Fruit fly (Drosophila melanogaster) whole organism, embryonic: ENCODE measurements around the gene Ccdc114.

ENCODE experiments used
- CG10959 ChIP-seq: fragments of 200-800 bp; sonication (Bioruptor generic); IDR thresholded peaks from 2 replicates; pipeline ENCODE4 v1.3.6; 2022; ENCODE audit warnings: missing biosample characterization, missing genetic modification characterization
- CG10979 ChIP-seq: fragments of 200-800 bp; sonication (Bioruptor generic); optimal IDR thresholded peaks from 2 replicates; lab custom pipeline; 2018; ENCODE audit warnings: missing biosample characterization, mild to moderate bottlenecking, missing genetic modification characterization, moderate library complexity
- CG11247 ChIP-seq: fragments of 200-800 bp; sonication (Bioruptor generic); IDR thresholded peaks from 2 replicates; pipeline ENCODE4 v1.3.6; 2022; ENCODE audit warnings: missing biosample characterization, missing genetic modification characterization
- CG11456 ChIP-seq: fragments of 200-800 bp; sonication (Bioruptor generic); IDR thresholded peaks from 3 replicates; pipeline ENCODE4 v1.3.6; 2022; ENCODE audit warnings: missing biosample characterization, missing genetic modification characterization
- CG16813 ChIP-seq: fragments of 200-800 bp; sonication (Bioruptor generic); IDR thresholded peaks from 3 replicates; pipeline ENCODE4 v1.3.6; 2022; ENCODE audit warnings: missing biosample characterization, missing genetic modification characterization; ENCODE audit not compliant: partially characterized antibody
- CG1792 ChIP-seq: fragments of 200-800 bp; sonication (Bioruptor generic); optimal IDR thresholded peaks from 2 replicates; lab custom pipeline; 2016; ENCODE audit warnings: missing biosample characterization, missing genetic modification characterization
- CG2129 ChIP-seq: fragments of 200-800 bp; sonication (Bioruptor generic); IDR thresholded peaks from 2 replicates; pipeline ENCODE4 v1.3.6; 2022; ENCODE audit warnings: missing biosample characterization, missing genetic modification characterization; ENCODE audit not compliant: partially characterized antibody
- CG2202 ChIP-seq: fragments of 200-800 bp; sonication (Bioruptor generic); optimal IDR thresholded peaks from 2 replicates; lab custom pipeline; 2018; ENCODE audit warnings: missing biosample characterization, mild to moderate bottlenecking, missing genetic modification characterization
- CG42726 ChIP-seq: fragments of 200-800 bp; sonication (Bioruptor generic); IDR thresholded peaks from 2 replicates; pipeline ENCODE4 v1.3.6; 2022; ENCODE audit warnings: missing biosample characterization, missing genetic modification characterization; ENCODE audit not compliant: partially characterized antibody
- CG43689 ChIP-seq: fragments of 200-800 bp; sonication (Bioruptor generic); IDR thresholded peaks from 2 replicates; pipeline ENCODE4 v1.3.6; 2022; ENCODE audit warnings: missing biosample characterization, missing genetic modification characterization
- CG5180 ChIP-seq: fragments of 200-800 bp; sonication (Bioruptor generic); optimal IDR thresholded peaks from 3 replicates; lab custom pipeline; 2017; ENCODE audit warnings: missing biosample characterization, missing genetic modification characterization, mild to moderate bottlenecking, moderate library complexity, missing genetic modification reagents
- CG6689 ChIP-seq: fragments of 200-800 bp; sonication (Bioruptor generic); IDR thresholded peaks from 2 replicates; pipeline ENCODE4 v1.3.6; 2022; ENCODE audit warnings: missing biosample characterization, missing genetic modification characterization
- CG8290 ChIP-seq, 3 experiments: fragments of 200-800 bp; sonication (Bioruptor generic); optimal IDR thresholded peaks; 2 replicates each; lab custom pipeline; 2016 to 2019; ENCODE audit warnings: missing biosample characterization in 3 of 3, missing genetic modification characterization in 3 of 3, mild to moderate bottlenecking in 2 of 3, moderate library complexity in 1 of 3
- CTCF ChIP-seq: fragments of 200-800 bp; sonication (Bioruptor generic); optimal IDR thresholded peaks from 2 replicates; lab custom pipeline; 2017; ENCODE audit warnings: missing biosample characterization, mild to moderate bottlenecking, missing genetic modification characterization, moderate library complexity
- Dip3 ChIP-seq: fragments of 200-800 bp; sonication (Bioruptor generic); optimal IDR thresholded peaks from 3 replicates; lab custom pipeline; 2016; ENCODE audit warnings: missing biosample characterization, missing genetic modification characterization
- Doc3 ChIP-seq: fragments of 200-800 bp; sonication (Bioruptor generic); IDR thresholded peaks from 3 replicates; pipeline ENCODE4 v1.3.6; 2022; ENCODE audit warnings: missing biosample characterization, missing genetic modification characterization; ENCODE audit not compliant: partially characterized antibody
- Eip74EF ChIP-seq, 2 experiments: fragments of 200-800 bp in 1 of 2; fragments of >200 bp in 1 of 2; sonication (Bioruptor generic) in 1 of 2; optimal IDR thresholded peaks; 2 replicates each; lab custom pipeline; 2017 to 2019; ENCODE audit warnings: missing biosample characterization in 2 of 2, missing genetic modification characterization in 2 of 2, mild to moderate bottlenecking in 1 of 2, moderate library complexity in 1 of 2
- Fer1 ChIP-seq: fragments of 200-800 bp; sonication (Bioruptor generic); optimal IDR thresholded peaks from 2 replicates; lab custom pipeline; 2017; ENCODE audit warnings: missing biosample characterization, mild to moderate bottlenecking, missing genetic modification characterization
- Gug ChIP-seq: fragments of 200-800 bp; sonication (Bioruptor generic); IDR thresholded peaks from 4 replicates; pipeline ENCODE4 v1.3.6; 2022; ENCODE audit warnings: missing biosample characterization, missing genetic modification characterization
- HHEX ChIP-seq: fragments of 200-800 bp; sonication (Bioruptor generic); optimal IDR thresholded peaks from 3 replicates; lab custom pipeline; 2017; ENCODE audit warnings: missing biosample characterization, mild to moderate bottlenecking, missing genetic modification characterization, missing genetic modification reagents
- HLH54F ChIP-seq: fragments of 200-800 bp; sonication (Bioruptor generic); optimal IDR thresholded peaks from 3 replicates; lab custom pipeline; 2016; ENCODE audit warnings: missing biosample characterization, missing genetic modification characterization
- Med ChIP-seq: fragments of 200-800 bp; sonication (Bioruptor generic); peaks from one replicate; lab custom pipeline; 2016; ENCODE audit warnings: missing biosample characterization, missing genetic modification characterization, mild to moderate bottlenecking, inconsistent platforms, moderate library complexity
- Nf-YB ChIP-seq: fragments of 200-800 bp; sonication (Bioruptor generic); optimal IDR thresholded peaks from 3 replicates; lab custom pipeline; 2019; ENCODE audit warnings: missing biosample characterization, mild to moderate bottlenecking, missing genetic modification characterization, moderate library complexity
- Nf-YC ChIP-seq: fragments of 200-800 bp; optimal IDR thresholded peaks from 3 replicates; lab custom pipeline; 2019; ENCODE audit warnings: missing biosample characterization, mild to moderate bottlenecking, missing genetic modification characterization, moderate library complexity
- NfI ChIP-seq: fragments of 200-800 bp; sonication (Bioruptor generic); optimal IDR thresholded peaks from 3 replicates; lab custom pipeline; 2018; ENCODE audit warnings: missing biosample characterization, mild to moderate bottlenecking, missing genetic modification characterization, moderate library complexity
- Ptx1 ChIP-seq: fragments of 200-800 bp; sonication (Bioruptor generic); IDR thresholded peaks from 2 replicates; pipeline ENCODE4 v1.3.6; 2022; ENCODE audit warnings: missing biosample characterization, missing genetic modification characterization
- Sry-β ChIP-seq: fragments of 200-800 bp; sonication (Bioruptor generic); optimal IDR thresholded peaks from 2 replicates; lab custom pipeline; 2018; ENCODE audit warnings: missing biosample characterization, mild to moderate bottlenecking, missing genetic modification characterization, moderate library complexity
- Ssrp ChIP-seq: fragments of 200-800 bp; sonication (Bioruptor generic); optimal IDR thresholded peaks from 2 replicates; lab custom pipeline; 2018; ENCODE audit warnings: missing biosample characterization, mild to moderate bottlenecking, missing genetic modification characterization, moderate library complexity
- Vsx1 ChIP-seq: fragments of 200-800 bp; sonication (Bioruptor generic); optimal IDR thresholded peaks from 2 replicates; lab custom pipeline; 2017; ENCODE audit warnings: missing biosample characterization, mild to moderate bottlenecking, missing genetic modification characterization, missing genetic modification reagents
- abd-A ChIP-seq: fragments of 200-800 bp; sonication (Bioruptor generic); optimal IDR thresholded peaks from 3 replicates; lab custom pipeline; 2019; ENCODE audit warnings: missing biosample characterization, mild to moderate bottlenecking, missing genetic modification characterization, moderate library complexity
- ap ChIP-seq: fragments of 200-800 bp; sonication (Bioruptor generic); IDR thresholded peaks from 2 replicates; pipeline ENCODE4 v1.3.6; 2022; ENCODE audit warnings: missing biosample characterization, missing genetic modification characterization
- cg ChIP-seq: fragments of 200-800 bp; sonication (Bioruptor generic); optimal IDR thresholded peaks from 3 replicates; lab custom pipeline; 2019; ENCODE audit warnings: missing biosample characterization, mild to moderate bottlenecking, missing genetic modification characterization, moderate library complexity
- crol ChIP-seq: fragments of 200-800 bp; sonication (Bioruptor generic); IDR thresholded peaks from 2 replicates; pipeline ENCODE4 v1.3.6; 2022; ENCODE audit warnings: missing biosample characterization, missing genetic modification characterization
- disco-r ChIP-seq: fragments of 200-800 bp; sonication (Bioruptor generic); optimal IDR thresholded peaks from 2 replicates; lab custom pipeline; 2016; ENCODE audit warnings: missing biosample characterization, missing genetic modification characterization
- ewg ChIP-seq: fragments of 200-800 bp; sonication (Bioruptor generic); optimal IDR thresholded peaks from 3 replicates; lab custom pipeline; 2017; ENCODE audit warnings: mild to moderate bottlenecking, missing biosample characterization, missing genetic modification reagents, missing genetic modification characterization
- grn ChIP-seq: fragments of 200-800 bp; sonication (Bioruptor generic); optimal IDR thresholded peaks from 3 replicates; lab custom pipeline; 2017; ENCODE audit warnings: missing biosample characterization, missing genetic modification characterization
- kay ChIP-seq: fragments of 200-800 bp; sonication (Bioruptor generic); optimal IDR thresholded peaks from 2 replicates; lab custom pipeline; 2016; ENCODE audit warnings: missing biosample characterization, missing genetic modification characterization
- ken ChIP-seq: fragments of 200-800 bp; sonication (Bioruptor generic); IDR thresholded peaks from 3 replicates; pipeline ENCODE4 v1.3.6; 2022; ENCODE audit warnings: missing biosample characterization, missing genetic modification characterization
- lmd ChIP-seq: fragments of 200-800 bp; sonication (Bioruptor generic); IDR thresholded peaks from 2 replicates; pipeline ENCODE4 v1.3.6; 2022; ENCODE audit warnings: missing biosample characterization, missing genetic modification characterization
- lov ChIP-seq, 2 experiments: fragments of 200-800 bp in 1 of 2; fragments of >200 bp in 1 of 2; sonication (Bioruptor generic) in 1 of 2; IDR thresholded peaks in 1 of 2; optimal IDR thresholded peaks in 1 of 2; 2 replicates in 1 of 2; 3 replicates in 1 of 2; pipeline versions ENCODE4 v1.3.6 to Lab custom; 2017 to 2022; ENCODE audit warnings: missing biosample characterization in 1 of 2, missing genetic modification characterization in 1 of 2
- nerfin-1 ChIP-seq: fragments of 200-800 bp; sonication (Bioruptor generic); optimal IDR thresholded peaks from 3 replicates; lab custom pipeline; 2019; ENCODE audit warnings: missing biosample characterization, mild to moderate bottlenecking, missing genetic modification characterization, moderate library complexity
- nom ChIP-seq: fragments of 200-800 bp; sonication (Bioruptor generic); optimal IDR thresholded peaks from 2 replicates; lab custom pipeline; 2017; ENCODE audit warnings: missing biosample characterization, missing genetic modification characterization, mild to moderate bottlenecking, moderate library complexity, missing genetic modification reagents
- odd ChIP-seq: fragments of 200-800 bp; sonication (Bioruptor generic); optimal IDR thresholded peaks from 2 replicates; lab custom pipeline; 2017; ENCODE audit warnings: missing biosample characterization, mild to moderate bottlenecking, missing genetic modification characterization
- pros ChIP-seq: fragments of 200-800 bp; sonication (Bioruptor generic); optimal IDR thresholded peaks from 3 replicates; lab custom pipeline; 2019; ENCODE audit warnings: missing biosample characterization, mild to moderate bottlenecking, missing genetic modification characterization, moderate library complexity
- seq ChIP-seq: fragments of 200-800 bp; sonication (Bioruptor generic); IDR thresholded peaks from 2 replicates; pipeline ENCODE4 v1.3.6; 2022; ENCODE audit warnings: missing biosample characterization, missing genetic modification characterization
- sisA ChIP-seq: fragments of 200-800 bp; sonication (Bioruptor generic); IDR thresholded peaks from 2 replicates; pipeline ENCODE4 v1.3.6; 2022; ENCODE audit warnings: missing biosample characterization, missing genetic modification characterization
- tin ChIP-seq: fragments of 200-800 bp; sonication (Bioruptor generic); optimal IDR thresholded peaks from 3 replicates; lab custom pipeline; 2016; ENCODE audit warnings: missing biosample characterization, missing genetic modification characterization

The Ccdc114 gene

DNA sequence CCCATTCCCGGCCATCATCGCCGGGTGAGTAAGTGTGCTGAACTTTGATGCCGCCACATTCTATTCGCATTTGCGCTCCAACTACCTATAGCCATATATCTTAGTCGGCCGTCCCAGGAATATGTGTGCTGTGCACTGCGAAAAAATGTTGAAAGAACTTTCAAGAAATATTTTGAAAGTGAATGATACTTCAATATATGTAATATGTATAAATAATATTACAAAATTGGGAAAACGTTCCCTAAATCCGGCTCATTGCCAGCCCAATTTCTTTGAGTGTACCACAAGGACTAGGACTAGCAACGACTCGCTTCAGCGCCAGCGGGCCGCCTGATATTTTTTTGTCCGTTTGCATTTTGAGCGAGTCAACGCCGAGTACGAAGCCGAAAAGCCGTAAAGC lies 48.7 kb upstream of the Ccdc114 start (continued):
- no peak for TF ChIP-seq CG1792 (GFP tag; lab: Kevin White, UChicago)
- TF ChIP-seq CG2129: no peak
- TF ChIP-seq lmd (GFP tag; lab: Robert Waterston, UW): 0 out of 2 replicates have a peak, but pooled peaks have one; percentile 18
- peak; percentile 31; the same call in 1 of the 2 replicates for TF ChIP-seq CG6689 (GFP tag; lab: Robert Waterston, UW)
- no peak for TF ChIP-seq CTCF (GFP tag; lab: Kevin White, UChicago)
- 0 out of 3 replicates have a peak, but pooled peaks have one; percentile 44 for TF ChIP-seq CG11456
- TF ChIP-seq Sry-β: no peak
- TF ChIP-seq CG2202: no peak
- TF ChIP-seq tin (GFP tag; lab: Kevin White, UChicago): peak; percentile 8
- TF ChIP-seq HLH54F: no peak
- no peak for TF ChIP-seq disco-r (GFP tag; lab: Kevin White, UChicago)
- TF ChIP-seq odd (GFP tag; lab: Kevin White, UChicago): no peak
- no peak for TF ChIP-seq ewg
- no peak for TF ChIP-seq ken
- TF ChIP-seq sisA: peak; percentile 10; the same call in 1 of the 2 replicates
- TF ChIP-seq CG5180 (GFP tag; lab: Kevin White, UChicago): no peak
- no peak for TF ChIP-seq CG8290 (GFP tag; optimal IDR thresholded peaks at IDR 0.05; lab: Kevin White, UChicago)
- no peak for TF ChIP-seq CG8290 (tag; optimal IDR thresholded peaks at IDR 0.05; lab: Kevin White, UChicago)
- no peak for TF ChIP-seq Fer1 (GFP tag; lab: Kevin White, UChicago)
- no peak for TF ChIP-seq Vsx1 (GFP tag; lab: Kevin White, UChicago)
- TF ChIP-seq CG10959 (GFP tag; lab: Robert Waterston, UW): no peak
- peak; percentile 33 for TF ChIP-seq CG10979 (tag; lab: Kevin White, UChicago)
- TF ChIP-seq ap (GFP tag; lab: Robert Waterston, UW): no peak

DNA sequence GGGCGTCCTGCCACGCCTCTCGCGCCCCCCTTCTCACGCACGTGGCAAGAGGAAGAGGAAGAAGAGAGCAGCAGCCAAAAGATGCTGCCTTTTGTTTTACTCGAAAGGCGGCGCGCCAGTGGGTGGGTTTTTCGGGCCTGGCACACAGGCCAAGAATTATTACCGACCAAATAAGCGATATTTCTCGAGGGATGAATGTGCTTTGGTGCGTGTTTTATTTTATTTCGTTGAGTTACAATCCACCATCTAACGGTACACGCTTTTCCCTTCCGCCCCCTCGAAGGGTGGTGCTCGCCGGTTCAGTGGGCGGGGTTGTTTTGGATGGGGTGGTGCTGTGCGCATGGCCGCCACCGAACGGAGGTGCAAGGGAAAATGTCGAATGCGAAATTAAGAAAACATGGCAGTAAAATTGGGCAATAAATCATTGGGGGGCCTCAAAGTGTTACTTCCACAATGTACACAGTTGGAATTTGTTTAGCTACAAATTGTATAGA lies 47.7 kb upstream of the Ccdc114 start:
- TF ChIP-seq kay (GFP tag; lab: Kevin White, UChicago) (no peak), seq (GFP tag; lab: Robert Waterston, UW) (peak; percentile 70; the same call in 1 of the 2 replicates), crol (GFP tag; lab: Robert Waterston, UW) (peak; percentile 34; the same call in 1 of the 2 replicates), abd-A (peak; percentile 95), nerfin-1 (tag; lab: Kevin White, UChicago) (peak; percentile 5), ewg (peak; percentile 80), CG11247 (no peak), Nf-YB (GFP tag; lab: Kevin White, UChicago) (peak; percentile 27), Med (GFP tag; lab: Kevin White, UChicago) (peak; percentile 17), Gug (no peak), CG42726 (GFP tag; lab: Robert Waterston, UW) (no peak), pros (GFP tag; lab: Kevin White, UChicago) (peak; percentile 81), Nf-YC (tag; lab: Kevin White, UChicago) (peak; percentile 71)

DNA sequence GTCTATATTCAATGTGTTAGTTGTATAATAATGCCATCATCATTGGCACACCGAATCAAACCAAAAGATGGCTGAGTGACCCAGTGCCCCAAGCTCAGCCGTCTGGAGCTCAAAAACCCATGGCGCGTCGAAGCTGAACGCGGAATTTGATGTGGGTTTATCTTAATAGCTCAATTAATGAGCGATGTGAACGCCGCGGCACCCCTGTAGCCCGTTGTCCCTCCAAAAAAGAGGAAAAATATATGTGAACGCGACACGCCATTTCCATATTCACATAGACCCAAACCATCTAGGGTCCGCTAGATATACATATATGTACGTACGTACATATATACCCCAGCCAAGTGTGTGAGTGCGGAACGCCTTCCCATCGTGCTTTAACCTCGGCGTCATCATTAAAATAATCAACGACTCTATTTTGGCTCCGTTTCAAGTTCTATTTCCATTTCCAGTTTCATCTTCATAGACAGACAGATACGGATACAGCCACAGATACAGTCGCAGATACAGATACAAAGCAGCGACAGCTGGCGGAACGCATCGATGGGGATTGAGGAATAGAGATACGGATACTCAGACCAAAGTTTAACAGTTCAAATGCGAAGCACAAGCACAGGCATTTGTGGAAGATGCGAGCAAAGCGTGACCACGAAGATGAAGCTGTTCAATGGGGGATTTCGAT lies 39.8 kb upstream of the Ccdc114 start:
- TF ChIP-seq Dip3 (GFP tag; lab: Kevin White, UChicago) (no peak), nom (no peak), lov (optimal IDR thresholded peaks at IDR 0.05; lab: Kevin White, UChicago) (no peak), lov (GFP tag; IDR thresholded peaks at IDR 0.05; lab: Robert Waterston, UW) (no peak), CG16813 (GFP tag; lab: Robert Waterston, UW) (no peak), abd-A (peak; percentile 99), grn (peak; percentile 72), Ptx1 (GFP tag; lab: Robert Waterston, UW) (no peak), Ssrp (tag; lab: Kevin White, UChicago) (no peak), Doc3 (GFP tag; lab: Robert Waterston, UW) (no peak), NfI (GFP tag; lab: Kevin White, UChicago) (no peak), Eip74EF (GFP tag; optimal IDR thresholded peaks at IDR 0.05; lab: Kevin White, UChicago) (peak in 1 of 2 experiments; percentile 11), cg (peak; percentile 48), HHEX (no peak), CG43689 (GFP tag; lab: Robert Waterston, UW) (no peak)
